Worm (Caenorhabditis elegans) whole organism, L2 larva: ENCODE data around the gene F53H4.6.

Source experiments
- ama-1 ChIP-seq: fragments of 150-350 bp; optimal IDR thresholded peaks from 2 replicates; lab custom pipeline; 2018; ENCODE audit warnings: inconsistent platforms
- ceh-16 ChIP-seq: fragments of 150-350 bp; optimal IDR thresholded peaks from 2 replicates; lab custom pipeline; 2014; ENCODE audit warnings: missing biosample characterization, missing genetic modification characterization
- mdl-1 ChIP-seq, 2 experiments: fragments of 150-350 bp in 1 of 2; sonication (generic microtip) in 1 of 2; optimal IDR thresholded peaks; 2 replicates each; lab custom pipeline; 2017; ENCODE audit warnings: missing biosample characterization in 2 of 2, missing genetic modification characterization in 2 of 2
- nhr-23 ChIP-seq: fragments of 150-350 bp; optimal IDR thresholded peaks from 2 replicates; lab custom pipeline; 2014; ENCODE audit warnings: missing biosample characterization, missing genetic modification reagents, missing genetic modification characterization
- skn-1 ChIP-seq: sonication (generic microtip); optimal IDR thresholded peaks from 2 replicates; lab custom pipeline; 2017; ENCODE audit warnings: missing biosample characterization, missing genetic modification characterization
- unc-62 ChIP-seq: fragments of 150-350 bp; optimal IDR thresholded peaks from 2 replicates; lab custom pipeline; 2014; ENCODE audit warnings: missing biosample characterization, missing genetic modification reagents, missing genetic modification characterization
- zag-1 ChIP-seq: fragments of 150-350 bp; optimal IDR thresholded peaks from 2 replicates; lab custom pipeline; 2014; ENCODE audit warnings: missing biosample characterization, missing genetic modification characterization
- ztf-4 ChIP-seq: fragments of 150-350 bp; optimal IDR thresholded peaks from 2 replicates; lab custom pipeline; 2014; ENCODE audit warnings: missing biosample characterization, missing genetic modification characterization

DNA sequence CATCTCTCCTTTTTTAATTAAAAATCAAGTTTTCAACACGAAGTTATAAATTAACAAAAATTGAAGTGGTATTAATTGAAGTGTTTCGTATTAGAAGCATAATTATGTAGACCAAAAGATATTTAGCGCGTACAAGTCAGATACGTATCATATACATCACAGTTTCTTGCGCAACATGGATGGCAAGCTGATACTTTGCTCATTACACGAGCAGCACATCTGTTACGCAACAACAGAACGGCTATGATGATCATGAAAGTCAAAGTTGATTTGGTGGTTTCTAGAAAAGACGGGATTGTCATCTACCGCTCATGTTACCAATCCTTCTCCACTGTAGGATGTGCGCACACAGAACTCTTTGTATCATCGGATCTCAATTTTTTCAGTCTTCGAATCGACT lies 45.9 kb downstream of the F53H4.6 start:
- TF ChIP-seq ama-1, result no peak
- no peak for TF ChIP-seq nhr-23 (tag; lab: Kevin White, UChicago)
- TF ChIP-seq skn-1 (tag; lab: Kevin White, UChicago), result no peak
- no peak for TF ChIP-seq unc-62 (GFP tag; lab: Kevin White, UChicago)
- no peak for TF ChIP-seq mdl-1 (tag; optimal IDR thresholded peaks at IDR 0.05; lab: Kevin White, UChicago)
- TF ChIP-seq zag-1 (tag; lab: Kevin White, UChicago), result no peak
- TF ChIP-seq ztf-4 (tag; lab: Kevin White, UChicago), result no peak
- TF ChIP-seq ceh-16, result no peak
